Worm (Caenorhabditis elegans) whole organism, L4 larva: ENCODE results near the gene rha-2.

Experiments used
- F26F4.8 ChIP-seq: fragments of 200-800 bp; sonication (Bioruptor generic); conservative IDR thresholded peaks from 2 replicates; pipeline ENCODE4 v1.3.6; 2022; ENCODE audit warnings: missing genetic modification characterization, missing compliant biosample characterization
- F44E2.7 ChIP-seq: fragments of 200-800 bp; sonication (Bioruptor generic); IDR thresholded peaks from 2 replicates; pipeline ENCODE4 v2.1.2; 2022; ENCODE audit warnings: missing genetic modification characterization, missing compliant biosample characterization
- Y75B8A.6 ChIP-seq: fragments of 200-800 bp; sonication (Bioruptor generic); IDR thresholded peaks from 2 replicates; pipeline ENCODE4 v1.3.6; 2022; ENCODE audit warnings: missing genetic modification reagents, missing genetic modification characterization, missing compliant biosample characterization
- aly-2 ChIP-seq: sonication (generic microtip); optimal IDR thresholded peaks from 2 replicates; lab custom pipeline; 2018; ENCODE audit warnings: missing biosample characterization, missing genetic modification characterization
- ctbp-1 ChIP-seq: fragments of 200-800 bp; sonication (Bioruptor generic); IDR thresholded peaks from 2 replicates; pipeline ENCODE4 v1.3.6; 2022; ENCODE audit warnings: missing genetic modification reagents, missing genetic modification characterization, missing compliant biosample characterization
- hmg-1.1 ChIP-seq: fragments of 200-800 bp; sonication (Bioruptor generic); IDR thresholded peaks from 2 replicates; pipeline ENCODE4 v1.3.6; 2022; ENCODE audit warnings: missing genetic modification reagents, missing genetic modification characterization, missing compliant biosample characterization
- lin-13 ChIP-seq: fragments of 150-350 bp; optimal IDR thresholded peaks from 2 replicates; lab custom pipeline; 2014; ENCODE audit warnings: missing biosample characterization, missing genetic modification reagents, missing genetic modification characterization
- madf-5 ChIP-seq, 2 experiments: fragments of 200-800 bp; sonication (Bioruptor generic); IDR thresholded peaks; 2 replicates each; pipeline ENCODE4 v1.3.6; 2022; ENCODE audit warnings: missing compliant biosample characterization in 2 of 2, missing genetic modification characterization in 2 of 2
- pqm-1 ChIP-seq: sonication (generic microtip); optimal IDR thresholded peaks from 2 replicates; lab custom pipeline; 2017; ENCODE audit warnings: missing biosample characterization, missing genetic modification characterization
- snpc-4 ChIP-seq: fragments of 150-350 bp; optimal IDR thresholded peaks from 2 replicates; lab custom pipeline; 2014; ENCODE audit warnings: missing biosample characterization, missing genetic modification characterization
- tra-1 ChIP-seq: fragments of 200-800 bp; sonication (Bioruptor generic); IDR thresholded peaks from 2 replicates; pipeline ENCODE4 v1.3.6; 2022; ENCODE audit warnings: missing genetic modification reagents, missing genetic modification characterization, missing compliant biosample characterization
- zip-11 ChIP-seq: fragments of 200-800 bp; sonication (Bioruptor generic); IDR thresholded peaks from 2 replicates; pipeline ENCODE4 v1.3.6; 2022; ENCODE audit warnings: missing genetic modification characterization, missing compliant biosample characterization
- ztf-11 ChIP-seq: fragments of 150-350 bp; optimal IDR thresholded peaks from 2 replicates; lab custom pipeline; 2014; ENCODE audit warnings: missing biosample characterization, missing genetic modification characterization

- no peak for TF ChIP-seq hmg-1.1 (GFP tag; lab: Robert Waterston, UW)
- TF ChIP-seq Y75B8A.6 = no peak
- TF ChIP-seq lin-13 (GFP tag; lab: Kevin White, UChicago) = no peak
- no peak for TF ChIP-seq snpc-4
- no peak for TF ChIP-seq F26F4.8
- TF ChIP-seq zip-11 (GFP tag; lab: Robert Waterston, UW) = no peak
- no peak for TF ChIP-seq ctbp-1 (GFP tag; lab: Robert Waterston, UW)
- no peak for TF ChIP-seq F44E2.7
- no peak for TF ChIP-seq ztf-11 (tag; lab: Kevin White, UChicago)
- TF ChIP-seq madf-5 (GFP tag; IDR thresholded peaks at IDR 0.05; lab: Robert Waterston, UW) = no peak
- TF ChIP-seq tra-1 (GFP tag; lab: Robert Waterston, UW) = no peak
- no peak for TF ChIP-seq pqm-1 (tag; lab: Kevin White, UChicago)
- no peak for TF ChIP-seq aly-2 (tag; lab: Kevin White, UChicago)
These were observed 25.2 kb downstream of the rha-2 start, which contains the start of gene fip-3 for ce11 chrIII:8589195-8589594.
